Fruit fly (Drosophila melanogaster) whole organism, embryonic: ENCODE measurements around the gene CG13449.

Experiments used
- C15 ChIP-seq: fragments of 200-800 bp; sonication (Bioruptor generic); IDR thresholded peaks from 3 replicates; pipeline ENCODE4 v1.3.6; 2022; ENCODE audit warnings: missing biosample characterization, missing genetic modification characterization
- CG11085 ChIP-seq: fragments of 200-800 bp; sonication (Bioruptor generic); IDR thresholded peaks from 2 replicates; pipeline ENCODE4 v1.3.6; 2022; ENCODE audit warnings: missing biosample characterization, missing genetic modification characterization
- CG11247 ChIP-seq: fragments of 200-800 bp; sonication (Bioruptor generic); IDR thresholded peaks from 2 replicates; pipeline ENCODE4 v1.3.6; 2022; ENCODE audit warnings: missing biosample characterization, missing genetic modification characterization
- CG11695 ChIP-seq: fragments of 200-800 bp; sonication (Bioruptor generic); IDR thresholded peaks from 3 replicates; pipeline ENCODE4 v1.3.6; 2022; ENCODE audit warnings: missing biosample characterization, missing genetic modification characterization
- CG12769 ChIP-seq: fragments of 200-800 bp; sonication (Bioruptor generic); optimal IDR thresholded peaks from 2 replicates; lab custom pipeline; 2019; ENCODE audit warnings: missing biosample characterization, mild to moderate bottlenecking, missing genetic modification characterization, moderate library complexity
- CG13296 ChIP-seq: fragments of 200-800 bp; sonication (Bioruptor generic); optimal IDR thresholded peaks from 3 replicates; lab custom pipeline; 2018; ENCODE audit warnings: missing biosample characterization, mild to moderate bottlenecking, missing genetic modification characterization
- CG15269 ChIP-seq: fragments of 200-800 bp; sonication (Bioruptor generic); optimal IDR thresholded peaks from 2 replicates; lab custom pipeline; 2018; ENCODE audit warnings: missing biosample characterization, mild to moderate bottlenecking, missing genetic modification characterization, moderate library complexity
- CG17186 ChIP-seq: fragments of 200-800 bp; sonication (Bioruptor generic); optimal IDR thresholded peaks from 3 replicates; lab custom pipeline; 2017; ENCODE audit warnings: missing biosample characterization, missing genetic modification reagents, missing genetic modification characterization
- CG1792 ChIP-seq: fragments of 200-800 bp; sonication (Bioruptor generic); optimal IDR thresholded peaks from 2 replicates; lab custom pipeline; 2016; ENCODE audit warnings: missing biosample characterization, missing genetic modification characterization
- CG2120 ChIP-seq: fragments of 200-800 bp; sonication (Bioruptor generic); optimal IDR thresholded peaks from 3 replicates; lab custom pipeline; 2016; ENCODE audit warnings: missing biosample characterization, missing genetic modification characterization
- CG30431 ChIP-seq: fragments of 200-800 bp; sonication (Bioruptor generic); optimal IDR thresholded peaks from 2 replicates; lab custom pipeline; 2017; ENCODE audit warnings: missing biosample characterization, missing genetic modification characterization
- CG3407 ChIP-seq: fragments of 200-800 bp; sonication (Bioruptor generic); optimal IDR thresholded peaks from 2 replicates; lab custom pipeline; 2018; ENCODE audit warnings: missing biosample characterization, mild to moderate bottlenecking, missing genetic modification characterization
- CG4404 ChIP-seq: fragments of 200-800 bp; sonication (Bioruptor generic); IDR thresholded peaks from 2 replicates; pipeline ENCODE4 v1.3.6; 2022; ENCODE audit warnings: missing biosample characterization, missing genetic modification characterization
- CG4424 ChIP-seq: fragments of 200-800 bp; sonication (Bioruptor generic); optimal IDR thresholded peaks from 3 replicates; lab custom pipeline; 2016; ENCODE audit warnings: missing biosample characterization, missing genetic modification characterization
- CG7839 ChIP-seq: fragments of 200-800 bp; sonication (Bioruptor generic); optimal IDR thresholded peaks from 3 replicates; lab custom pipeline; 2018; ENCODE audit warnings: missing biosample characterization, mild to moderate bottlenecking, missing genetic modification characterization, moderate library complexity
- CG9817 ChIP-seq: fragments of 200-800 bp; sonication (Bioruptor generic); optimal IDR thresholded peaks from 2 replicates; lab custom pipeline; 2018; ENCODE audit warnings: missing biosample characterization, mild to moderate bottlenecking, missing genetic modification characterization, moderate library complexity
- Doc2 ChIP-seq: fragments of 200-800 bp; sonication (Bioruptor generic); IDR thresholded peaks from 2 replicates; pipeline ENCODE4 v1.3.6; 2022; ENCODE audit warnings: missing biosample characterization, missing genetic modification characterization
- E2f2 ChIP-seq: fragments of 200-800 bp; sonication (Bioruptor generic); IDR thresholded peaks from 2 replicates; pipeline ENCODE4 v1.3.6; 2022; ENCODE audit warnings: missing biosample characterization, missing genetic modification characterization
- Ets97D ChIP-seq: fragments of 200-800 bp; sonication (Bioruptor generic); optimal IDR thresholded peaks from 3 replicates; lab custom pipeline; 2016; ENCODE audit warnings: missing biosample characterization, missing genetic modification characterization
- HHEX ChIP-seq: fragments of 200-800 bp; sonication (Bioruptor generic); optimal IDR thresholded peaks from 3 replicates; lab custom pipeline; 2017; ENCODE audit warnings: missing biosample characterization, mild to moderate bottlenecking, missing genetic modification characterization, missing genetic modification reagents
- HLH54F ChIP-seq: fragments of 200-800 bp; sonication (Bioruptor generic); optimal IDR thresholded peaks from 3 replicates; lab custom pipeline; 2016; ENCODE audit warnings: missing biosample characterization, missing genetic modification characterization
- Hmr ChIP-seq: fragments of 200-800 bp; sonication (Bioruptor generic); optimal IDR thresholded peaks from 3 replicates; lab custom pipeline; 2017; ENCODE audit warnings: mild to moderate bottlenecking, missing biosample characterization, missing genetic modification reagents, missing genetic modification characterization
- Hr51 ChIP-seq, 2 experiments: fragments of 200-800 bp; sonication (Bioruptor generic); optimal IDR thresholded peaks; 2 replicates in 1 of 2; 3 replicates in 1 of 2; lab custom pipeline; 2016 to 2018; ENCODE audit warnings: missing biosample characterization in 2 of 2, missing genetic modification characterization in 2 of 2, mild to moderate bottlenecking in 1 of 2, moderate library complexity in 1 of 2
- Max ChIP-seq: fragments of 200-800 bp; sonication (Bioruptor generic); optimal IDR thresholded peaks from 2 replicates; lab custom pipeline; 2016; ENCODE audit warnings: missing biosample characterization, mild to moderate bottlenecking, missing genetic modification characterization
- NFAT ChIP-seq: fragments of 200-800 bp; sonication (Bioruptor generic); IDR thresholded peaks from 2 replicates; pipeline ENCODE4 v1.3.6; 2022; ENCODE audit warnings: missing biosample characterization, missing genetic modification characterization
- Rfx ChIP-seq: fragments of 200-800 bp; sonication (Bioruptor generic); IDR thresholded peaks from 2 replicates; pipeline ENCODE4 v1.3.6; 2022; ENCODE audit warnings: missing biosample characterization, missing genetic modification characterization
- Stat92E ChIP-seq, 3 experiments: fragments of >200 bp in 2 of 3; fragments of 200-800 bp in 1 of 3; sonication (Bioruptor generic) in 1 of 3; optimal IDR thresholded peaks; 2 replicates each; lab custom pipeline; 2017 to 2019; ENCODE audit warnings: missing biosample characterization in 3 of 3, missing genetic modification characterization in 3 of 3, mild to moderate bottlenecking in 1 of 3, moderate library complexity in 1 of 3
- btn ChIP-seq: fragments of 200-800 bp; sonication (Bioruptor generic); optimal IDR thresholded peaks from 2 replicates; lab custom pipeline; 2016; ENCODE audit warnings: missing biosample characterization, missing genetic modification characterization
- chn ChIP-seq: fragments of 200-800 bp; sonication (Bioruptor generic); optimal IDR thresholded peaks from 2 replicates; lab custom pipeline; 2016; ENCODE audit warnings: missing biosample characterization, missing genetic modification characterization
- dmrt99B ChIP-seq: fragments of 200-800 bp; sonication (Bioruptor generic); optimal IDR thresholded peaks from 2 replicates; lab custom pipeline; 2018; ENCODE audit warnings: missing biosample characterization, mild to moderate bottlenecking, missing genetic modification characterization, moderate library complexity
- gsb ChIP-seq: fragments of 200-800 bp; sonication (Bioruptor generic); IDR thresholded peaks from 2 replicates; pipeline ENCODE4 v1.3.6; 2022; ENCODE audit warnings: missing biosample characterization, missing genetic modification characterization
- hb ChIP-seq: fragments of 200-800 bp; sonication (Bioruptor generic); IDR thresholded peaks from 3 replicates; pipeline ENCODE4 v1.3.6; 2022; ENCODE audit warnings: missing biosample characterization, missing genetic modification characterization; ENCODE audit not compliant: partially characterized antibody
- lbe ChIP-seq: fragments of 200-800 bp; sonication (Bioruptor generic); optimal IDR thresholded peaks from 2 replicates; lab custom pipeline; 2016; ENCODE audit warnings: missing biosample characterization, mild to moderate bottlenecking, missing genetic modification characterization
- lilli ChIP-seq: fragments of 200-800 bp; sonication (Bioruptor generic); optimal IDR thresholded peaks from 3 replicates; lab custom pipeline; 2016; ENCODE audit warnings: missing biosample characterization, missing genetic modification characterization
- lola ChIP-seq, 3 experiments: fragments of >200 bp in 2 of 3; fragments of 200-800 bp in 1 of 3; sonication (Bioruptor generic) in 1 of 3; optimal IDR thresholded peaks; 2 replicates each; lab custom pipeline; 2017 to 2019; ENCODE audit warnings: missing biosample characterization in 3 of 3, missing genetic modification characterization in 3 of 3, mild to moderate bottlenecking in 1 of 3, moderate library complexity in 1 of 3
- oc ChIP-seq: fragments of 200-800 bp; sonication (Bioruptor generic); optimal IDR thresholded peaks from 2 replicates; lab custom pipeline; 2018; ENCODE audit warnings: missing biosample characterization, mild to moderate bottlenecking, missing genetic modification characterization, moderate library complexity
- onecut ChIP-seq: fragments of 200-800 bp; sonication (Bioruptor generic); IDR thresholded peaks from 2 replicates; pipeline ENCODE4 v1.3.6; 2022; ENCODE audit warnings: missing biosample characterization, missing genetic modification characterization
- pita ChIP-seq: fragments of 200-800 bp; sonication (Bioruptor generic); optimal IDR thresholded peaks from 2 replicates; lab custom pipeline; 2017; ENCODE audit warnings: missing biosample characterization, mild to moderate bottlenecking, missing genetic modification characterization
- prd ChIP-seq, 3 experiments: fragments of >200 bp in 2 of 3; fragments of 200-800 bp in 1 of 3; sonication (Bioruptor generic) in 1 of 3; optimal IDR thresholded peaks in 2 of 3; IDR thresholded peaks in 1 of 3; 2 replicates in 2 of 3; 3 replicates in 1 of 3; pipeline versions ENCODE4 v1.3.6 to Lab custom; 2017 to 2022; ENCODE audit warnings: missing biosample characterization in 1 of 3, missing genetic modification characterization in 1 of 3
- psq ChIP-seq: fragments of 200-800 bp; sonication (Bioruptor generic); optimal IDR thresholded peaks from 2 replicates; lab custom pipeline; 2017; ENCODE audit warnings: missing biosample characterization, missing genetic modification characterization
- ranshi ChIP-seq: fragments of 200-800 bp; sonication (Bioruptor generic); IDR thresholded peaks from 2 replicates; pipeline ENCODE4 v1.3.6; 2022; ENCODE audit warnings: missing biosample characterization, missing genetic modification characterization
- rib ChIP-seq: fragments of 200-800 bp; sonication (Bioruptor generic); IDR thresholded peaks from 2 replicates; pipeline ENCODE4 v1.3.6; 2022; ENCODE audit warnings: missing biosample characterization, missing genetic modification characterization
- row ChIP-seq: fragments of 200-800 bp; sonication (Bioruptor generic); IDR thresholded peaks from 3 replicates; pipeline ENCODE4 v1.3.6; 2022; ENCODE audit warnings: missing biosample characterization, missing genetic modification characterization
- run ChIP-seq: fragments of 200-800 bp; sonication (Bioruptor generic); optimal IDR thresholded peaks from 3 replicates; lab custom pipeline; 2018; ENCODE audit warnings: missing biosample characterization, mild to moderate bottlenecking, missing genetic modification characterization
- stc ChIP-seq: fragments of 200-800 bp; sonication (Bioruptor generic); IDR thresholded peaks from 2 replicates; pipeline ENCODE4 v1.3.6; 2022; ENCODE audit warnings: missing biosample characterization, missing genetic modification characterization
- trh ChIP-seq: fragments of 200-800 bp; sonication (Bioruptor generic); optimal IDR thresholded peaks from 2 replicates; lab custom pipeline; 2016; ENCODE audit warnings: missing biosample characterization, missing genetic modification characterization
- wdn ChIP-seq: fragments of 200-800 bp; sonication (Bioruptor generic); IDR thresholded peaks from 2 replicates; pipeline ENCODE4 v1.3.6; 2022; ENCODE audit warnings: missing biosample characterization, missing genetic modification characterization
- yki ChIP-seq: fragments of >200 bp; optimal IDR thresholded peaks from 3 replicates; lab custom pipeline; 2018
- z ChIP-seq: fragments of 200-800 bp; sonication (Bioruptor generic); IDR thresholded peaks from 3 replicates; pipeline ENCODE4 v1.3.6; 2022; ENCODE audit warnings: missing biosample characterization, missing genetic modification characterization

Gene CG13449

dm6 chr3L:15588514-15589138 is 24.0 kb downstream of the CG13449 start, which contains the start of gene RhoGAP71E (continued):
- TF ChIP-seq HLH54F (GFP tag; lab: Kevin White, UChicago): no peak
- no peak for TF ChIP-seq CG17186 (GFP tag; lab: Kevin White, UChicago)
- peak; percentile 5 for TF ChIP-seq Ets97D (GFP tag; lab: Kevin White, UChicago)
- no peak for TF ChIP-seq hb (GFP tag; lab: Robert Waterston, UW)
- peak; percentile 29 for TF ChIP-seq Max (GFP tag; lab: Kevin White, UChicago)
- TF ChIP-seq ranshi (GFP tag; lab: Robert Waterston, UW): no peak
- peak; percentile 55 for TF ChIP-seq Hmr
- no peak for TF ChIP-seq z
- no peak for TF ChIP-seq CG4404 (GFP tag; lab: Robert Waterston, UW)
- TF ChIP-seq row: peak; percentile 68
- peak; percentile 34 for TF ChIP-seq oc (tag; lab: Kevin White, UChicago)
- peak; percentile 32 for TF ChIP-seq CG9817
- TF ChIP-seq rib (GFP tag; lab: Robert Waterston, UW): peak; percentile 54
- TF ChIP-seq CG11085 (GFP tag; lab: Robert Waterston, UW): no peak
- peak in 1 of 2 experiments; percentile 0 for TF ChIP-seq Hr51 (GFP tag; optimal IDR thresholded peaks at IDR 0.05; lab: Kevin White, UChicago)
- peak; percentile 27 for TF ChIP-seq E2f2 (GFP tag; lab: Robert Waterston, UW)
- no peak for TF ChIP-seq gsb (GFP tag; lab: Robert Waterston, UW)
- no peak for TF ChIP-seq pita (GFP tag; lab: Kevin White, UChicago)
- no peak for TF ChIP-seq CG1792 (GFP tag; lab: Kevin White, UChicago)
- peak; percentile 64 for TF ChIP-seq CG13296 (GFP tag; lab: Kevin White, UChicago)
- peak; percentile 62 for TF ChIP-seq HHEX (GFP tag; lab: Kevin White, UChicago)
- peak in 1 of 3 experiments; percentile 80 for TF ChIP-seq Stat92E (GFP tag; optimal IDR thresholded peaks at IDR 0.05; lab: Kevin White, UChicago)
- peak; percentile 54; the same call in 1 of the 2 replicates for TF ChIP-seq NFAT (GFP tag; lab: Robert Waterston, UW)
- TF ChIP-seq chn (GFP tag; lab: Kevin White, UChicago): no peak
- no peak for TF ChIP-seq C15 (GFP tag; lab: Robert Waterston, UW)
- peak; percentile 90 for TF ChIP-seq psq
- no peak for TF ChIP-seq btn (GFP tag; lab: Kevin White, UChicago)
- no peak for TF ChIP-seq Doc2 (GFP tag; lab: Robert Waterston, UW)
- TF ChIP-seq lbe (GFP tag; lab: Kevin White, UChicago): no peak
- TF ChIP-seq Rfx (GFP tag; lab: Robert Waterston, UW): peak; percentile 74
- TF ChIP-seq CG3407: no peak
- TF ChIP-seq lola (GFP tag; optimal IDR thresholded peaks at IDR 0.05; lab: Kevin White, UChicago): peak in 1 of 3 experiments; percentile 19
- peak; percentile 39 for TF ChIP-seq lilli (GFP tag; lab: Kevin White, UChicago)
- peak; percentile 34 for TF ChIP-seq CG15269 (tag; lab: Kevin White, UChicago)
- TF ChIP-seq CG12769: peak; percentile 21
- TF ChIP-seq stc (GFP tag; lab: Robert Waterston, UW): peak; percentile 51; the same call in 1 of the 2 replicates
- TF ChIP-seq onecut (GFP tag; lab: Robert Waterston, UW): peak; percentile 46
- TF ChIP-seq dmrt99B (tag; lab: Kevin White, UChicago): peak; percentile 49
- no peak for TF ChIP-seq prd (optimal IDR thresholded peaks at IDR 0.05; lab: Kevin White, UChicago)
- no peak; the same call in none of the 3 replicates for TF ChIP-seq prd (GFP tag; IDR thresholded peaks at IDR 0.05; lab: Robert Waterston, UW)
- TF ChIP-seq CG11695 (GFP tag; lab: Robert Waterston, UW): peak; percentile 63; the same call in 2 of the 3 replicates
- peak; percentile 25 for TF ChIP-seq run
- no peak for TF ChIP-seq yki (lab: Kevin White, UChicago)
- TF ChIP-seq CG11247 (GFP tag; lab: Robert Waterston, UW): peak; percentile 39; the same call in 1 of the 2 replicates
- 0 out of 2 replicates have a peak, but pooled peaks have one; percentile 18 for TF ChIP-seq wdn (GFP tag; lab: Robert Waterston, UW)
- peak; percentile 44 for TF ChIP-seq CG7839 (tag; lab: Kevin White, UChicago)
- TF ChIP-seq CG30431 (GFP tag; lab: Kevin White, UChicago): no peak
- no peak for TF ChIP-seq trh (GFP tag; lab: Kevin White, UChicago)
- no peak for TF ChIP-seq CG2120 (GFP tag; lab: Kevin White, UChicago)
- TF ChIP-seq CG4424 (GFP tag; lab: Kevin White, UChicago): no peak
